Worm (Caenorhabditis elegans): ENCODE results near the gene mek-1.

DNA sequence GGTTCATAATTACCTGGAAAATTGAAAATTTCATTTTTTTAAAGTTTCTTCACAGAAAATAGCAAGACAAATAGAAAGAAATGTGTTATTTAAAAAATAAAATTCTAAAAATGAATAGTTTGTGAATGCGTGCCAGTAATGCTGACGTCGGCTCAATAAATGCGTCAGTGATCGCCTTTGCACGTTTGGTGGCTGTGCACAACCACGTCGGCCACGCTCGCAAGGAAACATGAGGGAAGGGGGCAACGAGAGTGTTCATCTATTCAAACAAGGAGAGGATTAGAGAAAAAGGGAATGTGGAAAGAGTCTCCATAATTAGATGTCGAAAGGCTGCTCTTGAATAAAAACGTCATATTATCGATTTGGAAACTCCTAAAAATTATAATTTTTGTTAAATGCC lies 21.9 kb downstream of the mek-1 start, which contains the start of gene uggt-1:
- TF ChIP-seq M03D4.4 (tag; optimal IDR thresholded peaks at IDR 0.05), result peak; percentile 59
- TF ChIP-seq pha-4 (tag; optimal IDR thresholded peaks at IDR 0.05), result peak; percentile 62
- peak; percentile 90 for TF ChIP-seq lin-13 (tag; optimal IDR thresholded peaks at IDR 0.05)

Data from whole organism, mixed stage, embryonic.